Worm (Caenorhabditis elegans) whole organism, early embryonic: Measurements from ENCODE around the gene cdl-1.

ENCODE experiments used
- B0310.2 ChIP-seq: sonication (generic microtip); optimal IDR thresholded peaks from 2 replicates; lab custom pipeline; 2016; ENCODE audit warnings: mild to moderate bottlenecking, missing genetic modification characterization, missing compliant biosample characterization
- F13C5.2 ChIP-seq: sonication (generic microtip); optimal IDR thresholded peaks from 2 replicates; lab custom pipeline; 2017; ENCODE audit warnings: mild to moderate bottlenecking, missing genetic modification characterization, inconsistent platforms, missing compliant biosample characterization
- ama-1 ChIP-seq: fragments of 150-350 bp; optimal IDR thresholded peaks from 2 replicates; lab custom pipeline; 2014
- ceh-13 ChIP-seq: fragments of 200-800 bp; sonication (Bioruptor generic); optimal IDR thresholded peaks from 2 replicates; lab custom pipeline; 2018; ENCODE audit warnings: mild to moderate bottlenecking, missing genetic modification characterization, missing compliant biosample characterization
- hmg-4 ChIP-seq: fragments of 200-800 bp; sonication (Bioruptor generic); optimal IDR thresholded peaks from 2 replicates; lab custom pipeline; 2018; ENCODE audit warnings: mild to moderate bottlenecking, missing genetic modification characterization, missing compliant biosample characterization

- TF ChIP-seq ama-1 (lab: Kevin White, UChicago) = no peak
- TF ChIP-seq hmg-4 = no peak
- TF ChIP-seq F13C5.2 (tag; lab: Kevin White, UChicago) = no peak
- TF ChIP-seq ceh-13 = no peak
- no peak for TF ChIP-seq B0310.2 (tag; lab: Kevin White, UChicago)
These were observed 44.3 kb downstream of the cdl-1 start for ce11 chrII:10829572-10829971.
